Fruit fly (Drosophila melanogaster): ENCODE measurements around the gene CG31300.

The CG31300 gene

DNA sequence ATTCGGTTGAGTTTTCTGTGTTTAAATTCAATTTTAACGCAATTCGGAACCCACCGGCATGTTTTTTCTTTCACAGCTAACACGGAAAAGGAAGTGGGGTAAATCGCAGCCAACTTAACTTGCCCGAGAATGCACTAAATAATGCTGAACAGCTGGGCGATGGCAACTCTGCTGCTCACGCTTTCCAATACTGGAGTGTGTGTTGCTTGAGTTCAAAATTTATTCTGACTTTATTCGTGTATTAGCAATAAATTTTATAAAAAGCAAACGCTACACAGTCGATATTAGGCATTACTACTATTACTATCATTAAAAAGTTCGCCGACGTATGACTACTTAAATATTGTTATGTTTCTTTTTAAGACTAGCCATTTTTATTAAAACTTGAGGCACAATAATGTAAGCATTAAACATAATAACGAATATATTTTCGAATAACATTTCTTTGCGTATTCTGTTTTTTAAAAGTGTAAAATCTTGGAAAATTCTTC lies 36.0 kb upstream of the CG31300 start, which contains the start of the genes RpS27 and Nup37 (continued):
- TF ChIP-seq ara (GFP tag; IDR thresholded peaks at IDR 0.05) (peak; percentile 95), lola (GFP tag; optimal IDR thresholded peaks at IDR 0.05) (peak in 1 of 3 experiments; percentile 83), CG17829 (tag; optimal IDR thresholded peaks at IDR 0.05) (peak; percentile 94), sens-2 (GFP tag; IDR thresholded peaks at IDR 0.05) (peak; percentile 97), crp (GFP tag; optimal IDR thresholded peaks at IDR 0.05) (peak; percentile 47 to 90), CG32767 (GFP tag; IDR thresholded peaks at IDR 0.05) (peak; percentile 80), CG6654 (GFP tag; optimal IDR thresholded peaks at IDR 0.05) (peak; percentile 94), CG10979 (tag; optimal IDR thresholded peaks at IDR 0.05) (peak; percentile 86), Max (GFP tag; optimal IDR thresholded peaks at IDR 0.05) (peak; percentile 98), emc (GFP tag; optimal IDR thresholded peaks at IDR 0.05) (peak; percentile 99), eve (GFP tag; optimal IDR thresholded peaks at IDR 0.05) (no peak), B-H2 (GFP tag; optimal IDR thresholded peaks at IDR 0.05) (peak; percentile 100), CG4360 (GFP tag; IDR thresholded peaks at IDR 0.05) (peak; percentile 67), nmo (GFP tag; optimal IDR thresholded peaks at IDR 0.05) (peak; percentile 97), exex (tag; optimal IDR thresholded peaks at IDR 0.05) (peak; percentile 88), CG7928 (GFP tag; optimal IDR thresholded peaks at IDR 0.05) (peak; percentile 82), Stat92E (GFP tag; optimal IDR thresholded peaks at IDR 0.05) (peak in 1 of 3 experiments; percentile 82), CG17359 (tag; optimal IDR thresholded peaks at IDR 0.05) (peak; percentile 97), Dip2 (GFP tag; IDR thresholded peaks at IDR 0.05) (0 out of 2 replicates have a peak, but pooled peaks have one; percentile 14), sima (GFP tag; optimal IDR thresholded peaks at IDR 0.05) (peak; percentile 97), NFAT (GFP tag; IDR thresholded peaks at IDR 0.05) (peak; percentile 99), bowl (GFP tag; IDR thresholded peaks at IDR 0.05) (peak; percentile 88), Usf (GFP tag; optimal IDR thresholded peaks at IDR 0.05) (peak; percentile 97), chinmo (GFP tag; IDR thresholded peaks at IDR 0.05; ENCODE audit: partially characterized antibody) (no peak), CG18262 (tag; optimal IDR thresholded peaks at IDR 0.05) (peak; percentile 91), Ada2b (GFP tag; IDR thresholded peaks at IDR 0.05) (peak; percentile 87), Ptx1 (GFP tag; IDR thresholded peaks at IDR 0.05) (peak; percentile 96), CG17361 (GFP tag; IDR thresholded peaks at IDR 0.05) (peak; percentile 99), CG11504 (tag; optimal IDR thresholded peaks at IDR 0.05) (peak; percentile 93), ci (GFP tag; IDR thresholded peaks at IDR 0.05) (peak; percentile 99), CG3995 (GFP tag; optimal IDR thresholded peaks at IDR 0.05) (peak; percentile 89), cas (GFP tag; IDR thresholded peaks at IDR 0.05) (peak; percentile 91), Fer3 (tag; optimal IDR thresholded peaks at IDR 0.05) (peak; percentile 98), CG17802 (tag; optimal IDR thresholded peaks at IDR 0.05) (peak; percentile 94), CG14050 (GFP tag; IDR thresholded peaks at IDR 0.05) (peak; percentile 93), dmrt11E (tag; optimal IDR thresholded peaks at IDR 0.05) (peak; percentile 94), run (tag; optimal IDR thresholded peaks at IDR 0.05) (peak; percentile 90), CG3838 (GFP tag; optimal IDR thresholded peaks at IDR 0.05) (peak; percentile 98), slou (GFP tag; optimal IDR thresholded peaks at IDR 0.05) (peak; percentile 97), CG3407 (GFP tag; optimal IDR thresholded peaks at IDR 0.05) (peak; percentile 98), Dfd (GFP tag; optimal IDR thresholded peaks at IDR 0.05) (no peak), sim (GFP tag; IDR thresholded peaks at IDR 0.05) (peak; percentile 89), CG30431 (GFP tag; optimal IDR thresholded peaks at IDR 0.05) (peak; percentile 98), ssp (GFP tag; IDR thresholded peaks at IDR 0.05) (peak; percentile 90), CG17385 (GFP tag; optimal IDR thresholded peaks at IDR 0.05) (peak; percentile 97), mirr (GFP tag; optimal IDR thresholded peaks at IDR 0.05) (peak; percentile 100), Deaf1 (tag; optimal IDR thresholded peaks at IDR 0.05) (peak; percentile 69), Side (GFP tag; optimal IDR thresholded peaks at IDR 0.05) (peak; percentile 99), klu (GFP tag; IDR thresholded peaks at IDR 0.05) (peak; percentile 92), Mrtf (GFP tag; IDR thresholded peaks at IDR 0.05) (peak; percentile 96)
